Worm (Caenorhabditis elegans): Measurements from ENCODE around the gene Y75B12B.1.

ce11 chrV:15158691-15159090 is 25.8 kb upstream of the Y75B12B.1 start, which contains the start of gene str-45:
- TF ChIP-seq lsy-12 (tag; optimal IDR thresholded peaks at IDR 0.05) (no peak), egl-5 (tag; optimal IDR thresholded peaks at IDR 0.05) (no peak), mdl-1 (tag; optimal IDR thresholded peaks at IDR 0.05) (no peak), sea-2 (GFP tag; optimal IDR thresholded peaks at IDR 0.05) (no peak), jun-1 (tag; optimal IDR thresholded peaks at IDR 0.05) (no peak), pqm-1 (tag; optimal IDR thresholded peaks at IDR 0.05) (no peak), lin-15B (tag; optimal IDR thresholded peaks at IDR 0.05) (no peak), tbx-2 (tag; optimal IDR thresholded peaks at IDR 0.05) (no peak), ceh-82 (tag; optimal IDR thresholded peaks at IDR 0.05) (no peak)

Data from whole organism, L3 larva.